Worm (Caenorhabditis elegans) whole organism, L4 larva: ENCODE results near the gene cyn-6.

Experiments
- D1046.2 ChIP-seq: fragments of 200-800 bp; sonication (Bioruptor generic); IDR thresholded peaks from 2 replicates; pipeline ENCODE4 v1.3.6; 2022; ENCODE audit warnings: missing genetic modification characterization, missing compliant biosample characterization
- F10B5.3 ChIP-seq: sonication (generic microtip); optimal IDR thresholded peaks from 2 replicates; lab custom pipeline; 2016; ENCODE audit warnings: mild to moderate bottlenecking, missing genetic modification characterization, missing compliant biosample characterization
- T26A8.4 ChIP-seq: fragments of 200-800 bp; sonication (Bioruptor generic); IDR thresholded peaks from 2 replicates; pipeline ENCODE4 v1.3.6; 2022; ENCODE audit warnings: missing genetic modification characterization, missing compliant biosample characterization
- Y105C5A.15 ChIP-seq: fragments of 200-800 bp; sonication (Bioruptor generic); IDR thresholded peaks from 2 replicates; pipeline ENCODE4 v1.3.6; 2022; ENCODE audit warnings: missing genetic modification characterization, missing compliant biosample characterization
- aha-1 ChIP-seq: fragments of 150-350 bp; peaks from one replicate; lab custom pipeline; 2014; ENCODE audit warnings: missing biosample characterization, missing genetic modification characterization
- aly-2 ChIP-seq: sonication (generic microtip); optimal IDR thresholded peaks from 2 replicates; lab custom pipeline; 2018; ENCODE audit warnings: missing biosample characterization, missing genetic modification characterization
- arid-1 ChIP-seq: fragments of 200-800 bp; sonication (Bioruptor generic); conservative IDR thresholded peaks from 2 replicates; pipeline ENCODE4 v1.3.6; 2022; ENCODE audit warnings: missing genetic modification reagents, missing genetic modification characterization, missing compliant biosample characterization
- ceh-20 ChIP-seq: fragments of 200-800 bp; sonication (Bioruptor generic); IDR thresholded peaks from 2 replicates; pipeline ENCODE4 v1.3.6; 2022; ENCODE audit warnings: missing genetic modification reagents, missing genetic modification characterization, missing compliant biosample characterization
- ceh-62 ChIP-seq: sonication (generic microtip); optimal IDR thresholded peaks from 2 replicates; lab custom pipeline; 2017; ENCODE audit warnings: missing biosample characterization, missing genetic modification characterization
- ceh-82 ChIP-seq: sonication (generic microtip); optimal IDR thresholded peaks from 2 replicates; lab custom pipeline; 2017; ENCODE audit warnings: missing biosample characterization, missing genetic modification characterization
- daf-12 ChIP-seq: fragments of 150-350 bp; optimal IDR thresholded peaks from 2 replicates; lab custom pipeline; 2014; ENCODE audit warnings: missing biosample characterization, missing genetic modification reagents, missing genetic modification characterization
- daf-19 ChIP-seq: fragments of 200-800 bp; sonication (Bioruptor generic); conservative IDR thresholded peaks from 2 replicates; pipeline ENCODE4 v1.3.6; 2022; ENCODE audit warnings: missing genetic modification characterization, missing compliant biosample characterization
- daf-8 ChIP-seq: fragments of 200-800 bp; sonication (Bioruptor generic); IDR thresholded peaks from 2 replicates; pipeline ENCODE4 v1.3.6; 2022; ENCODE audit warnings: missing genetic modification characterization, missing compliant biosample characterization
- dpl-1 ChIP-seq: fragments of 150-350 bp; optimal IDR thresholded peaks from 2 replicates; lab custom pipeline; 2014; ENCODE audit warnings: missing biosample characterization, missing genetic modification reagents, missing genetic modification characterization
- duxl-1 ChIP-seq: sonication (generic microtip); optimal IDR thresholded peaks from 2 replicates; lab custom pipeline; 2016; ENCODE audit warnings: mild to moderate bottlenecking, missing genetic modification characterization, moderate library complexity, missing compliant biosample characterization; ENCODE audit not compliant: poor library complexity
- dve-1 ChIP-seq: sonication (generic microtip); optimal IDR thresholded peaks from 2 replicates; lab custom pipeline; 2017; ENCODE audit warnings: antibody characterized with exemption, mild to moderate bottlenecking, missing genetic modification characterization, missing compliant biosample characterization; ENCODE audit not compliant: insufficient read depth
- egl-27 ChIP-seq: sonication (generic microtip); optimal IDR thresholded peaks from 3 replicates; lab custom pipeline; 2017; ENCODE audit warnings: missing biosample characterization, missing genetic modification reagents, missing genetic modification characterization
- egl-43 ChIP-seq: fragments of 200-800 bp; sonication (Bioruptor generic); IDR thresholded peaks from 2 replicates; pipeline ENCODE4 v1.3.6; 2022; ENCODE audit warnings: missing genetic modification reagents, missing genetic modification characterization, missing compliant biosample characterization
- fkh-10 ChIP-seq: fragments of 150-350 bp; optimal IDR thresholded peaks from 2 replicates; lab custom pipeline; 2014; ENCODE audit warnings: missing biosample characterization, missing genetic modification reagents, missing genetic modification characterization
- hlh-30 ChIP-seq: sonication (generic microtip); optimal IDR thresholded peaks from 2 replicates; lab custom pipeline; 2017; ENCODE audit warnings: antibody characterized with exemption, mild to moderate bottlenecking, missing genetic modification characterization, missing compliant biosample characterization; ENCODE audit not compliant: insufficient read depth
- lim-7 ChIP-seq: fragments of 200-800 bp; sonication (Bioruptor generic); IDR thresholded peaks from 2 replicates; pipeline ENCODE4 v1.3.6; 2022; ENCODE audit warnings: missing genetic modification characterization, missing compliant biosample characterization
- lin-1 ChIP-seq: fragments of 200-800 bp; sonication (Bioruptor generic); IDR thresholded peaks from 2 replicates; pipeline ENCODE4 v1.3.6; 2022; ENCODE audit warnings: missing genetic modification reagents, missing genetic modification characterization, missing compliant biosample characterization
- lin-38 ChIP-seq: fragments of 200-800 bp; sonication (Bioruptor generic); IDR thresholded peaks from 2 replicates; pipeline ENCODE4 v1.3.6; 2022; ENCODE audit warnings: missing genetic modification reagents, missing genetic modification characterization, missing compliant biosample characterization
- lin-39 ChIP-seq: fragments of 150-350 bp; optimal IDR thresholded peaks from 2 replicates; lab custom pipeline; 2014; ENCODE audit warnings: missing biosample characterization, missing genetic modification reagents, missing genetic modification characterization
- lir-3 ChIP-seq: sonication (generic microtip); optimal IDR thresholded peaks from 2 replicates; lab custom pipeline; 2016; ENCODE audit warnings: mild to moderate bottlenecking, missing genetic modification characterization, missing compliant biosample characterization
- mep-1 ChIP-seq: fragments of 150-350 bp; sonication (generic microtip); optimal IDR thresholded peaks from 3 replicates; lab custom pipeline; 2014; ENCODE audit warnings: missing biosample characterization, missing genetic modification characterization
- nhr-10 ChIP-seq: fragments of 150-350 bp; optimal IDR thresholded peaks from 2 replicates; lab custom pipeline; 2014; ENCODE audit warnings: missing biosample characterization, missing genetic modification characterization
- nhr-102 ChIP-seq: sonication (generic microtip); optimal IDR thresholded peaks from 2 replicates; lab custom pipeline; 2016; ENCODE audit warnings: mild to moderate bottlenecking, missing genetic modification characterization, moderate library complexity, missing compliant biosample characterization
- nhr-111 ChIP-seq: fragments of 200-800 bp; sonication (Bioruptor generic); optimal IDR thresholded peaks from 2 replicates; lab custom pipeline; 2018; ENCODE audit warnings: mild to moderate bottlenecking, missing genetic modification characterization, missing compliant biosample characterization
- nhr-237 ChIP-seq: sonication (generic microtip); optimal IDR thresholded peaks from 2 replicates; lab custom pipeline; 2017; ENCODE audit warnings: missing biosample characterization, missing genetic modification characterization
- nhr-42 ChIP-seq: fragments of 200-800 bp; sonication (Bioruptor generic); IDR thresholded peaks from 2 replicates; pipeline ENCODE4 v1.3.6; 2022; ENCODE audit warnings: missing genetic modification characterization, missing compliant biosample characterization
- pha-4 ChIP-seq, 2 experiments: fragments of 150-350 bp in 1 of 2; fragments of 200-800 bp in 1 of 2; sonication (Bioruptor generic) in 1 of 2; IDR thresholded peaks in 1 of 2; optimal IDR thresholded peaks in 1 of 2; 2 replicates each; pipeline versions ENCODE4 v1.3.6 to Lab custom; 2014 to 2022; ENCODE audit warnings: missing genetic modification characterization in 2 of 2, missing genetic modification reagents in 2 of 2, missing biosample characterization in 1 of 2, missing compliant biosample characterization in 1 of 2
- php-3 ChIP-seq: fragments of 200-800 bp; sonication (Bioruptor generic); IDR thresholded peaks from 2 replicates; pipeline ENCODE4 v1.3.6; 2022; ENCODE audit warnings: missing genetic modification reagents, missing genetic modification characterization, missing compliant biosample characterization
- sdz-12 ChIP-seq: fragments of 200-800 bp; sonication (Bioruptor generic); optimal IDR thresholded peaks from 2 replicates; lab custom pipeline; 2018; ENCODE audit warnings: mild to moderate bottlenecking, missing genetic modification characterization, missing compliant biosample characterization
- snpc-1.2 ChIP-seq: fragments of 200-800 bp; sonication (Bioruptor generic); IDR thresholded peaks from 2 replicates; pipeline ENCODE4 v1.3.6; 2022; ENCODE audit warnings: missing genetic modification reagents, missing genetic modification characterization, missing compliant biosample characterization
- spr-1 ChIP-seq: sonication (generic microtip); optimal IDR thresholded peaks from 2 replicates; lab custom pipeline; 2016; ENCODE audit warnings: mild to moderate bottlenecking, missing genetic modification characterization, missing compliant biosample characterization
- tra-1 ChIP-seq: fragments of 200-800 bp; sonication (Bioruptor generic); IDR thresholded peaks from 2 replicates; pipeline ENCODE4 v1.3.6; 2022; ENCODE audit warnings: missing genetic modification reagents, missing genetic modification characterization, missing compliant biosample characterization
- unc-130 ChIP-seq: sonication (generic microtip); optimal IDR thresholded peaks from 2 replicates; lab custom pipeline; 2016; ENCODE audit warnings: missing genetic modification reagents, missing genetic modification characterization, missing compliant biosample characterization
- unc-39 ChIP-seq: sonication (generic microtip); optimal IDR thresholded peaks from 2 replicates; lab custom pipeline; 2017; ENCODE audit warnings: missing biosample characterization, missing genetic modification characterization
- unc-62 ChIP-seq, 3 experiments: fragments of 150-350 bp in 1 of 3; sonication (generic microtip); optimal IDR thresholded peaks in 2 of 3; peaks in 1 of 3; 1 replicate in 1 of 3; 2 replicates in 2 of 3; lab custom pipeline; 2014 to 2017; ENCODE audit warnings: missing biosample characterization in 3 of 3, missing genetic modification characterization in 3 of 3, missing genetic modification reagents in 3 of 3, missing genotype in 1 of 3
- zfp-2 ChIP-seq: sonication (generic microtip); optimal IDR thresholded peaks from 2 replicates; lab custom pipeline; 2016; ENCODE audit warnings: mild to moderate bottlenecking, missing genetic modification characterization, missing compliant biosample characterization
- zip-2 ChIP-seq: fragments of 150-350 bp; optimal IDR thresholded peaks from 2 replicates; lab custom pipeline; 2014; ENCODE audit warnings: missing biosample characterization, missing genetic modification characterization

The cyn-6 gene

DNA sequence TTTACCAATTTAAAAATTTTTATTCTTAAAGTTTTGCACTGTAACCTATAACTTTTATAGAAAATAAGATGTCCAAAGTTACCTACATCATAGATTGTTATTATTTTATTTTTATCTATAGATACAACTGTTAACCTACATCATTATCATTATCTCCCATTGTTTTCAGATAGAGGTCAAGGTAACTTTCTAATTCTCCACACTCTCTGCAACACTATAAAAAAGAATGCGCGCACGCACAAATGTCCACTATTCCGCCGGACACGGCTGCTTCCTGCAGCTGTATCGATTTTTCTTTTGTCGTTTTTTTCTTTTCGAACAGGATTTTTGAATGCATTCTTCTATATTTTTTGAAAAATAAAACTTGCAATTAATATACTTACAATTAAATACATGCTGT is 539 bp upstream of the cyn-6 start (continued):
- TF ChIP-seq ceh-62 (tag; lab: Kevin White, UChicago) (no peak), lin-39 (no peak), daf-19 (no peak)

- TF ChIP-seq nhr-42 (no peak), pha-4 (GFP tag; IDR thresholded peaks at IDR 0.05; lab: Robert Waterston, UW) (no peak), pha-4 (tag; optimal IDR thresholded peaks at IDR 0.05; lab: Kevin White, UChicago) (no peak), egl-27 (tag; lab: Kevin White, UChicago) (no peak), daf-8 (GFP tag; lab: Robert Waterston, UW) (no peak), F10B5.3 (tag; lab: Kevin White, UChicago) (no peak), aha-1 (tag; lab: Kevin White, UChicago) (peak; percentile 55), arid-1 (no peak)
Observed at ce11 chrIII:775443-775842, 2.2 kb downstream of the cyn-6 start.

- TF ChIP-seq ceh-20 (GFP tag; lab: Robert Waterston, UW) (no peak), fkh-10 (no peak), daf-8 (GFP tag; lab: Robert Waterston, UW) (no peak), duxl-1 (tag; lab: Kevin White, UChicago) (no peak), nhr-237 (no peak), lim-7 (no peak), T26A8.4 (GFP tag; lab: Robert Waterston, UW) (no peak)
Observed at ce11 chrIII:778771-779170, 5.6 kb downstream of the cyn-6 start, which contains the start of gene alh-11. Gene alh-11 (minus strand): TSS chrIII:778871.

ce11 chrIII:782503-782902 is 9.3 kb downstream of the cyn-6 start:
- TF ChIP-seq ceh-20 (GFP tag; lab: Robert Waterston, UW) = no peak
- peak; percentile 14; the same call in 1 of the 2 replicates for TF ChIP-seq lin-38 (GFP tag; lab: Robert Waterston, UW)
- no peak for TF ChIP-seq dpl-1 (GFP tag; lab: Kevin White, UChicago)
- no peak for TF ChIP-seq tra-1 (GFP tag; lab: Robert Waterston, UW)
- TF ChIP-seq duxl-1 (tag; lab: Kevin White, UChicago) = no peak
- no peak for TF ChIP-seq sdz-12 (GFP tag; lab: Kevin White, UChicago)
- no peak for TF ChIP-seq unc-130 (GFP tag; lab: Kevin White, UChicago)
- TF ChIP-seq lir-3 = no peak
- no peak for TF ChIP-seq nhr-42
- no peak for TF ChIP-seq aly-2 (tag; lab: Kevin White, UChicago)
- TF ChIP-seq aha-1 (tag; lab: Kevin White, UChicago) = peak; percentile 51
- TF ChIP-seq ceh-82 (tag; lab: Kevin White, UChicago) = no peak

DNA sequence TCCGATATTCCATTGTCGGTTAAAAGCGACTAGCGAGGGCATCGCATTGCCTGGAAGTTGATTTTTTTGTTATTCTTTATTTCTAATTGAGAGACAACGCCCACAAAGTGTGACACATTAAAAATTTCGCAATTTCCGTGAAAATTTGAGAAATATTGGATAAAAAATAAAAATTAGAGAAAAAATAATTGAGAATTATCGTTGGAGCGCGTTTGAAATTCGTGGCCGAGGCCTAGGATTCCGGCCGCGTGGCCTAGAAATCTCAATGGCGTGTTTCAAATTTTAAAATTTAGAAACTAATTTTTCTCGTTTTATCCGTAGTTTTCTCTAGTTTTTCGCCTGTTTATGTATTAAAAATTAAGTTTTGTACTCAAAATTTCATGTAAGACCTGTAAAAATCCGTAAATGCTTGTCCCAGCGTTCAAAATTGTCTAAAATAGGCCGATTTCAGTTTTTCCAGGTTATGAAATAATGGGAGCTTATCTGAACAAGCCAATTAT is 10.1 kb downstream of the cyn-6 start, which contains the start of the genes dagl-2 and ppm-1.G:
Gene dagl-2 (minus strand): TSS at position 52 of the 500 bp plus-strand sequence.
Gene ppm-1.G (plus strand): TSS at position 450 of the 500 bp plus-strand sequence.
- TF ChIP-seq snpc-1.2 (GFP tag; lab: Robert Waterston, UW) (no peak), unc-62 (GFP tag; optimal IDR thresholded peaks at IDR 0.05 in 1 of 2; lab: Kevin White, UChicago) (no peak), unc-62 (tag; optimal IDR thresholded peaks at IDR 0.05; lab: Kevin White, UChicago) (no peak), unc-130 (GFP tag; lab: Kevin White, UChicago) (peak; percentile 90), daf-12 (tag; lab: Kevin White, UChicago) (no peak), egl-43 (GFP tag; lab: Robert Waterston, UW) (no peak), nhr-42 (no peak), spr-1 (tag; lab: Kevin White, UChicago) (no peak), D1046.2 (no peak), pha-4 (GFP tag; IDR thresholded peaks at IDR 0.05; lab: Robert Waterston, UW) (no peak), pha-4 (tag; optimal IDR thresholded peaks at IDR 0.05; lab: Kevin White, UChicago) (peak; percentile 31), unc-39 (tag; lab: Kevin White, UChicago) (no peak), dve-1 (tag; lab: Kevin White, UChicago) (peak; percentile 57), tra-1 (GFP tag; lab: Robert Waterston, UW) (no peak), nhr-111 (GFP tag; lab: Kevin White, UChicago) (no peak), aha-1 (tag; lab: Kevin White, UChicago) (peak; percentile 70), hlh-30 (tag; lab: Kevin White, UChicago) (peak; percentile 47), mep-1 (tag; lab: Kevin White, UChicago) (peak; percentile 69), zfp-2 (no peak), lin-1 (GFP tag; lab: Robert Waterston, UW) (no peak), duxl-1 (tag; lab: Kevin White, UChicago) (no peak), php-3 (no peak), nhr-102 (no peak), F10B5.3 (tag; lab: Kevin White, UChicago) (no peak), nhr-10 (no peak), nhr-237 (no peak), Y105C5A.15 (GFP tag; lab: Robert Waterston, UW) (no peak), zip-2 (tag; lab: Kevin White, UChicago) (no peak)
